Worm (Caenorhabditis elegans) whole organism, L4 larva: ENCODE data around the gene hgrs-1.

Source experiments
- F26F4.8 ChIP-seq: fragments of 200-800 bp; sonication (Bioruptor generic); conservative IDR thresholded peaks from 2 replicates; pipeline ENCODE4 v1.3.6; 2022; ENCODE audit warnings: missing genetic modification characterization, missing compliant biosample characterization
- F37D6.2 ChIP-seq: sonication (generic microtip); optimal IDR thresholded peaks from 2 replicates; lab custom pipeline; 2016; ENCODE audit warnings: mild to moderate bottlenecking, missing genetic modification characterization, missing compliant biosample characterization
- T20F7.1 ChIP-seq: fragments of 200-800 bp; sonication (Bioruptor generic); optimal IDR thresholded peaks from 2 replicates; lab custom pipeline; 2018; ENCODE audit warnings: mild to moderate bottlenecking, missing genetic modification characterization, missing compliant biosample characterization
- T26A8.4 ChIP-seq: fragments of 200-800 bp; sonication (Bioruptor generic); IDR thresholded peaks from 2 replicates; pipeline ENCODE4 v1.3.6; 2022; ENCODE audit warnings: missing genetic modification characterization, missing compliant biosample characterization
- Y105C5A.15 ChIP-seq: fragments of 200-800 bp; sonication (Bioruptor generic); IDR thresholded peaks from 2 replicates; pipeline ENCODE4 v1.3.6; 2022; ENCODE audit warnings: missing genetic modification characterization, missing compliant biosample characterization
- Y48G9A.11 ChIP-seq: fragments of 200-800 bp; sonication (Bioruptor generic); IDR thresholded peaks from 2 replicates; pipeline ENCODE4 v1.3.6; 2022; ENCODE audit warnings: missing genetic modification reagents, missing genetic modification characterization, missing compliant biosample characterization
- Y75B8A.6 ChIP-seq: fragments of 200-800 bp; sonication (Bioruptor generic); IDR thresholded peaks from 2 replicates; pipeline ENCODE4 v1.3.6; 2022; ENCODE audit warnings: missing genetic modification reagents, missing genetic modification characterization, missing compliant biosample characterization
- ZK337.2 ChIP-seq: fragments of 200-800 bp; sonication (Bioruptor generic); IDR thresholded peaks from 2 replicates; pipeline ENCODE4 v1.3.6; 2022; ENCODE audit warnings: missing genetic modification reagents, missing genetic modification characterization, missing compliant biosample characterization
- ZK546.5 ChIP-seq, 2 experiments: sonication (generic microtip); optimal IDR thresholded peaks; 2 replicates each; lab custom pipeline; 2017; ENCODE audit warnings: missing biosample characterization in 2 of 2, missing genetic modification characterization in 2 of 2
- aha-1 ChIP-seq: fragments of 150-350 bp; peaks from one replicate; lab custom pipeline; 2014; ENCODE audit warnings: missing biosample characterization, missing genetic modification characterization
- aly-2 ChIP-seq: sonication (generic microtip); optimal IDR thresholded peaks from 2 replicates; lab custom pipeline; 2018; ENCODE audit warnings: missing biosample characterization, missing genetic modification characterization
- ama-1 ChIP-seq: fragments of 150-350 bp; optimal IDR thresholded peaks from 2 replicates; lab custom pipeline; 2014; ENCODE audit warnings: inconsistent platforms, mixed read lengths
- ceh-20 ChIP-seq: fragments of 200-800 bp; sonication (Bioruptor generic); IDR thresholded peaks from 2 replicates; pipeline ENCODE4 v1.3.6; 2022; ENCODE audit warnings: missing genetic modification reagents, missing genetic modification characterization, missing compliant biosample characterization
- ceh-32 ChIP-seq: sonication (generic microtip); optimal IDR thresholded peaks from 2 replicates; lab custom pipeline; 2016; ENCODE audit warnings: mild to moderate bottlenecking, missing genetic modification characterization, missing compliant biosample characterization; ENCODE audit not compliant: poor library complexity
- ceh-62 ChIP-seq: sonication (generic microtip); optimal IDR thresholded peaks from 2 replicates; lab custom pipeline; 2017; ENCODE audit warnings: missing biosample characterization, missing genetic modification characterization
- cey-2 ChIP-seq: sonication (generic microtip); optimal IDR thresholded peaks from 3 replicates; lab custom pipeline; 2017; ENCODE audit warnings: missing genetic modification characterization, mild to moderate bottlenecking, missing compliant biosample characterization, antibody characterized with exemption, borderline replicate concordance; ENCODE audit not compliant: insufficient read depth
- daf-19 ChIP-seq: fragments of 200-800 bp; sonication (Bioruptor generic); conservative IDR thresholded peaks from 2 replicates; pipeline ENCODE4 v1.3.6; 2022; ENCODE audit warnings: missing genetic modification characterization, missing compliant biosample characterization
- duxl-1 ChIP-seq: sonication (generic microtip); optimal IDR thresholded peaks from 2 replicates; lab custom pipeline; 2016; ENCODE audit warnings: mild to moderate bottlenecking, missing genetic modification characterization, moderate library complexity, missing compliant biosample characterization; ENCODE audit not compliant: poor library complexity
- fkh-10 ChIP-seq: fragments of 150-350 bp; optimal IDR thresholded peaks from 2 replicates; lab custom pipeline; 2014; ENCODE audit warnings: missing biosample characterization, missing genetic modification reagents, missing genetic modification characterization
- hif-1 ChIP-seq, 2 experiments: sonication (generic microtip); optimal IDR thresholded peaks; 2 replicates each; lab custom pipeline; 2016 to 2017; ENCODE audit warnings: missing compliant biosample characterization in 2 of 2, missing genetic modification characterization in 2 of 2, missing genetic modification reagents in 2 of 2, missing genotype in 2 of 2, mild to moderate bottlenecking in 1 of 2
- hlh-11 ChIP-seq: fragments of 200-800 bp; sonication (Bioruptor generic); optimal IDR thresholded peaks from 2 replicates; lab custom pipeline; 2018; ENCODE audit warnings: mild to moderate bottlenecking, missing genetic modification characterization, missing compliant biosample characterization
- jun-1 ChIP-seq: fragments of 150-350 bp; optimal IDR thresholded peaks from 2 replicates; lab custom pipeline; 2014; ENCODE audit warnings: missing biosample characterization, missing genetic modification reagents, missing genetic modification characterization
- lim-7 ChIP-seq: fragments of 200-800 bp; sonication (Bioruptor generic); IDR thresholded peaks from 2 replicates; pipeline ENCODE4 v1.3.6; 2022; ENCODE audit warnings: missing genetic modification characterization, missing compliant biosample characterization
- lin-13 ChIP-seq: fragments of 150-350 bp; optimal IDR thresholded peaks from 2 replicates; lab custom pipeline; 2014; ENCODE audit warnings: missing biosample characterization, missing genetic modification reagents, missing genetic modification characterization
- lin-29 ChIP-seq: fragments of 200-800 bp; sonication (Bioruptor generic); IDR thresholded peaks from 2 replicates; pipeline ENCODE4 v1.3.6; 2022; ENCODE audit warnings: missing genetic modification reagents, missing genetic modification characterization, missing compliant biosample characterization
- lin-39 ChIP-seq: fragments of 150-350 bp; optimal IDR thresholded peaks from 2 replicates; lab custom pipeline; 2014; ENCODE audit warnings: missing biosample characterization, missing genetic modification reagents, missing genetic modification characterization
- madf-5 ChIP-seq, 2 experiments: fragments of 200-800 bp; sonication (Bioruptor generic); IDR thresholded peaks; 2 replicates each; pipeline ENCODE4 v1.3.6; 2022; ENCODE audit warnings: missing compliant biosample characterization in 2 of 2, missing genetic modification characterization in 2 of 2
- mdl-1 ChIP-seq, 2 experiments: fragments of 150-350 bp in 1 of 2; sonication (generic microtip) in 1 of 2; optimal IDR thresholded peaks; 2 replicates each; lab custom pipeline; 2014 to 2017; ENCODE audit warnings: missing biosample characterization in 2 of 2, missing genetic modification characterization in 2 of 2
- nhr-11 ChIP-seq: fragments of 150-350 bp; optimal IDR thresholded peaks from 2 replicates; lab custom pipeline; 2014; ENCODE audit warnings: missing biosample characterization, missing genetic modification characterization
- nhr-28 ChIP-seq: fragments of 150-350 bp; optimal IDR thresholded peaks from 2 replicates; lab custom pipeline; 2014; ENCODE audit warnings: missing biosample characterization, missing genetic modification characterization
- nhr-42 ChIP-seq: fragments of 200-800 bp; sonication (Bioruptor generic); IDR thresholded peaks from 2 replicates; pipeline ENCODE4 v1.3.6; 2022; ENCODE audit warnings: missing genetic modification characterization, missing compliant biosample characterization
- nhr-48 ChIP-seq: sonication (generic microtip); optimal IDR thresholded peaks from 2 replicates; lab custom pipeline; 2016; ENCODE audit warnings: mild to moderate bottlenecking, missing genetic modification characterization, missing compliant biosample characterization
- nhr-76 ChIP-seq: fragments of 150-350 bp; optimal IDR thresholded peaks from 2 replicates; lab custom pipeline; 2014; ENCODE audit warnings: missing biosample characterization, missing genetic modification characterization
- nhr-77 ChIP-seq: fragments of 150-350 bp; optimal IDR thresholded peaks from 2 replicates; lab custom pipeline; 2014; ENCODE audit warnings: missing biosample characterization, missing genetic modification characterization
- php-3 ChIP-seq: fragments of 200-800 bp; sonication (Bioruptor generic); IDR thresholded peaks from 2 replicates; pipeline ENCODE4 v1.3.6; 2022; ENCODE audit warnings: missing genetic modification reagents, missing genetic modification characterization, missing compliant biosample characterization
- pqm-1 ChIP-seq: sonication (generic microtip); optimal IDR thresholded peaks from 2 replicates; lab custom pipeline; 2017; ENCODE audit warnings: missing biosample characterization, missing genetic modification characterization
- rbr-2 ChIP-seq: sonication (generic microtip); optimal IDR thresholded peaks from 2 replicates; lab custom pipeline; 2016; ENCODE audit warnings: missing genotype, missing genetic modification characterization, missing compliant biosample characterization
- saeg-2 ChIP-seq: fragments of 200-800 bp; sonication (Bioruptor generic); IDR thresholded peaks from 2 replicates; pipeline ENCODE4 v1.3.6; 2022; ENCODE audit warnings: missing genetic modification reagents, missing genetic modification characterization, missing compliant biosample characterization
- sdz-12 ChIP-seq: fragments of 200-800 bp; sonication (Bioruptor generic); optimal IDR thresholded peaks from 2 replicates; lab custom pipeline; 2018; ENCODE audit warnings: mild to moderate bottlenecking, missing genetic modification characterization, missing compliant biosample characterization
- set-16 ChIP-seq: fragments of 200-800 bp; sonication (Bioruptor generic); IDR thresholded peaks from 2 replicates; pipeline ENCODE4 v1.3.6; 2022; ENCODE audit warnings: missing genetic modification reagents, missing genetic modification characterization, missing compliant biosample characterization
- spr-1 ChIP-seq: sonication (generic microtip); optimal IDR thresholded peaks from 2 replicates; lab custom pipeline; 2016; ENCODE audit warnings: mild to moderate bottlenecking, missing genetic modification characterization, missing compliant biosample characterization
- tag-97 ChIP-seq: fragments of 200-800 bp; sonication (Bioruptor generic); IDR thresholded peaks from 2 replicates; pipeline ENCODE4 v1.3.6; 2022; ENCODE audit warnings: missing genetic modification characterization, missing compliant biosample characterization
- unc-130 ChIP-seq: sonication (generic microtip); optimal IDR thresholded peaks from 2 replicates; lab custom pipeline; 2016; ENCODE audit warnings: missing genetic modification reagents, missing genetic modification characterization, missing compliant biosample characterization
- unc-62 ChIP-seq, 3 experiments: fragments of 150-350 bp in 1 of 3; sonication (generic microtip); optimal IDR thresholded peaks in 2 of 3; peaks in 1 of 3; 1 replicate in 1 of 3; 2 replicates in 2 of 3; lab custom pipeline; 2014 to 2017; ENCODE audit warnings: missing biosample characterization in 3 of 3, missing genetic modification characterization in 3 of 3, missing genetic modification reagents in 3 of 3, missing genotype in 1 of 3

hgrs-1 gene

DNA sequence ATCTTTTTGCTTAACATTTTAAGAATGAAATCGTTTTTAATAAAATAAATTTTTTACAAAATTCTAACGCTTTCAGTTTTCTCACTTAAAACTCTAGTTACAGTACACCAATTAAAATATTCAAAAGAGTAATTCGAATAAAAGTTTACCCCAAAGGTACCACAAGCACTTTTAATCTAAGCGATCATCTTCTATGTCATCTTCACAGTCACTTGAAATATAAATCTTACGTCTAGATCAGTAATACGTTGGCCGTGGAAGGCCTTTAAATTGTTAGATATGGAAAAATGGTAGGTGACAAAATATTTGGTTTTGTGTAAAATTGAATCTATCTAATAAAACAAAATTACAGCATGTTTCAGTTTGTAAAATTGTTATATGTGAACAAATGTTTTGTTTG is 41.5 kb upstream of the hgrs-1 start:
- TF ChIP-seq aha-1 (tag; lab: Kevin White, UChicago) (peak; percentile 31), nhr-76 (tag; lab: Kevin White, UChicago) (no peak), lin-39 (tag; lab: Kevin White, UChicago) (no peak), Y75B8A.6 (GFP tag; lab: Robert Waterston, UW) (no peak)
- TF ChIP-seq, all 104 proteins: peak for 1

DNA sequence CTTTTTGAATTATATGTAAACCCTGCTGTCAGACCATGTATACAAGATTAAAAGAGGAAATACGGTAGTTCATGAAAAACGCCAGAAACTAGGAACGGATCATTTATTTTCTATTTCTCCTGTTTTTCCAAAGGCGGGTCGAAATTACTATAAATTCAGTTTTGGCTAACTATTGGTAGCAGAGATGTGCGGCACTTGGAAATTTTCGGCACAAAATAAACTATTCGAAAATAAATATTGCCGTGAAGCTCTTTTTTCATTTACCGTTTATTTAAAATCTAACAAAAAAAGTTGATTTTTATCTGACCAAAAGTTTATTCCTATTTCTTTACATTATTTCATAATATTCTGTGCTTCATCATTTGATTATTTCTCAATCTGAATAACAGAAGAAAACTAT is 38.3 kb upstream of the hgrs-1 start, which contains the start of gene T09A12.1:
Gene T09A12.1 (plus strand): TSS at position 301 of the 400 bp plus-strand sequence.
- TF ChIP-seq lin-39 (tag; lab: Kevin White, UChicago): no peak
- TF ChIP-seq sdz-12 (GFP tag; lab: Kevin White, UChicago): no peak

DNA sequence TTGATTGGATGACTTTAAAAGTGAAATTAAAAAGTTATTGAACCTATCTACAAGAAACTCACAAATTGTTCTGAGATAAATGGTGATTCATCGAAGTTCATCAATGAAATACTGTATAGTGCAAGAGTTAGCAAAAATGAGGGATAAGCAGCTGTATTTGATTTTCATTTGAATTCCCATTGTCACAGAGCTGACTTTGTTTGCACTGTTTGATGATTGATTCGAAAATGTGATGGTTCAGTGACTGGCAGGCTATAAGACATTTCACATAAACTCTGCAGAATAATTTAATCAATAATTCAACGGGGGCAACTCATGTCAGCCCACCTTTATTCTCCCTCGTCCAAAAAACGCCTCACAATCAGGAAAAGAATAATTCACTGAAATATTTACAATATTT is 37.8 kb upstream of the hgrs-1 start, which contains the start of gene T09A12.8:
Gene T09A12.8 (minus strand): TSS at position 101 of the 400 bp plus-strand sequence.
- no peak for TF ChIP-seq ceh-20 (GFP tag; lab: Robert Waterston, UW)
- no peak for TF ChIP-seq unc-130 (GFP tag; lab: Kevin White, UChicago)
- TF ChIP-seq F26F4.8 (GFP tag; lab: Robert Waterston, UW): no peak
- no peak for TF ChIP-seq lin-29 (GFP tag; lab: Robert Waterston, UW)
- TF ChIP-seq pqm-1: no peak
- no peak for TF ChIP-seq unc-62 (GFP tag; optimal IDR thresholded peaks at IDR 0.05 in 1 of 2; lab: Kevin White, UChicago)
- TF ChIP-seq unc-62 (tag; optimal IDR thresholded peaks at IDR 0.05; lab: Kevin White, UChicago): no peak
- TF ChIP-seq ZK337.2 (GFP tag; lab: Robert Waterston, UW): no peak
- no peak for TF ChIP-seq fkh-10 (GFP tag; lab: Kevin White, UChicago)
- TF ChIP-seq duxl-1 (tag; lab: Kevin White, UChicago): no peak
- TF ChIP-seq nhr-77 (tag; lab: Kevin White, UChicago): no peak
- TF ChIP-seq lin-13 (GFP tag; lab: Kevin White, UChicago): no peak
- TF ChIP-seq nhr-42 (GFP tag; lab: Robert Waterston, UW): no peak
- TF ChIP-seq, all 104 proteins: peak for 0

DNA sequence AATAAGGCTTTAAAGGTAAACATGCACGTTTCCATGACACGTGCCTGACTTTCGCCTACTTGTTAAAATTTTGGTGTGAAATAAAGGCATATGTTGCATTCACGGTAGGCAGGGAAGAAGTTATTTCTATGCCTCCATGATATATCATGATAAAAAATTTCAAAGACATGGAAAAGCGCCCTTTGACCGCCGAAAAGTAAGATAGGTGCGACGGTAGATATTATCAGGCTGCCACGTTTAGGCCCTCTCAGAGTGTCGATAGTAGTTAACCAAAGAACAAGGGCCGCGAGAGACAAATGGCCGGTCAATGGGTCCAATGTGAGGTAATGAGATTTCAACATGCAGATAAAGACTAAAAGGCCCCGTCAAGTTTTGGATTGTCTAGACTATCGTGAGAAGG is 37.3 kb upstream of the hgrs-1 start:
- TF ChIP-seq php-3 (GFP tag; lab: Robert Waterston, UW) (no peak), rbr-2 (tag; lab: Kevin White, UChicago) (no peak), lin-29 (GFP tag; lab: Robert Waterston, UW) (no peak), hlh-11 (no peak), ama-1 (lab: Kevin White, UChicago) (no peak), jun-1 (tag; lab: Kevin White, UChicago) (no peak), spr-1 (no peak), aly-2 (tag; lab: Kevin White, UChicago) (no peak), tag-97 (GFP tag; lab: Robert Waterston, UW) (no peak), nhr-42 (GFP tag; lab: Robert Waterston, UW) (no peak), nhr-28 (no peak), saeg-2 (GFP tag; lab: Robert Waterston, UW) (no peak), T20F7.1 (no peak), hif-1 (tag; optimal IDR thresholded peaks at IDR 0.05; lab: Kevin White, UChicago) (no peak), ZK546.5 (tag; optimal IDR thresholded peaks at IDR 0.05; lab: Kevin White, UChicago) (no peak), daf-19 (no peak), ceh-32 (no peak), cey-2 (tag; lab: Kevin White, UChicago) (no peak), nhr-77 (tag; lab: Kevin White, UChicago) (no peak)

DNA sequence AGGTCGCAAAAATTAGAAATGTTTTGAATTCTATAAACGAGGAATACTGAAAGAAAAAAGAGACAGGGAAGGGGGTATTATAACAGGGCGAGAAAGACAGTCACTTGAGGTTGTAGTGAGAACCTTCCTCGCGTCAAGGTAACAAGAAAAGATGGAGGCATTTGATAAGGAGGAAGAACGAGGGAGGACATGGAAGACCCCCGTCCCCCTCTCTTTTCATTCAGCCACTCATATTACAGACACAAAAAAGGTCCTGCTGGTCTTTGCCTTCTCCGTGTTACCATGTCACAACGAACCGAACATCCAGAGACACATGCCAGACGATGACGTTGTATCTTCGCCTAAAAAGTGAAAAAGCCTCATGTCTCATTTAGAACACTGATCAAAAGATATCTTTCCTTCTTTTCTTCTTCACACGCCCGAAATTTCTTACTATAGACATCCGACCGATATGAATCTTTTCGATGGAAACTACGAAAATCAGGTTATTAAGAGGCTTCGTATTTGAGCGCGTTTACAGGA is 35.5 kb upstream of the hgrs-1 start:
- no peak for TF ChIP-seq F37D6.2 (tag; lab: Kevin White, UChicago)
- TF ChIP-seq hlh-11: peak; percentile 45
- no peak for TF ChIP-seq aly-2 (tag; lab: Kevin White, UChicago)
- no peak for TF ChIP-seq set-16
- TF ChIP-seq Y48G9A.11 (GFP tag; lab: Robert Waterston, UW): no peak
- TF ChIP-seq mdl-1 (tag; optimal IDR thresholded peaks at IDR 0.05; lab: Kevin White, UChicago): peak in 1 of 2 experiments; percentile 33
- TF ChIP-seq ceh-62 (tag; lab: Kevin White, UChicago): no peak
- no peak for TF ChIP-seq php-3 (GFP tag; lab: Robert Waterston, UW)
- TF ChIP-seq unc-130 (GFP tag; lab: Kevin White, UChicago): no peak
- TF ChIP-seq Y105C5A.15: no peak
- TF ChIP-seq nhr-48 (tag; lab: Kevin White, UChicago): peak; percentile 44
- TF ChIP-seq nhr-11 (tag; lab: Kevin White, UChicago): no peak
- peak; percentile 22 for TF ChIP-seq nhr-28
- TF ChIP-seq lim-7 (GFP tag; lab: Robert Waterston, UW): 0 out of 2 replicates have a peak, but pooled peaks have one; percentile 8
- no peak for TF ChIP-seq T26A8.4
- no peak for TF ChIP-seq madf-5 (GFP tag; IDR thresholded peaks at IDR 0.05; lab: Robert Waterston, UW)
